Fruit fly (Drosophila melanogaster): Measurements from ENCODE around the gene CG42393.

- no peak for TF ChIP-seq CG3032 (tag; optimal IDR thresholded peaks at IDR 0.05)
- no peak for TF ChIP-seq CG6854 (GFP tag; optimal IDR thresholded peaks at IDR 0.05)
- no peak for TF ChIP-seq Hr39 (GFP tag; optimal IDR thresholded peaks at IDR 0.05)
Observed at dm6 chr3L:18023622-18024021, 18.9 kb upstream of the CG42393 start.

All from whole organism, prepupa.